Fruit fly (Drosophila melanogaster): ENCODE results near the gene CG45012.

DNA sequence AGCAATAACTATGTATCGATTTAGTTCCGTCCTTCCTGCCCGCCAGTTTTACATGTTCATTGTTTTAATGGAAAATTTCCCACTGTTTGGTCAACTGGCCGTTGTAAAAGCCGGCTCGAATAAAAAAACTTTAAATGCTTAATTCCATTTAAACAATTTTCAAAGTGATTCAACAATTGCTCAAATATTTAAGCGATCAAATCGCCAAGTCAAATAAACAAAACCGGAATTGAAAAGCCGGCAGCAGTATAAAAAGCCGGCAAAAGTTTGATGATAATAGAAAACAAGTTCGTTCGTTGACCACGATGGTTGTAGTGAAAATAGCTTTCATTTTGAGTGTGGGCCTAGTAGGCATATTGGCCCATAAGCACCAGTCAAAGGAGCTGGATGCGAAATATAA is 12.5 kb downstream of the CG45012 start, which contains the start of gene Mal-B1:
- TF ChIP-seq Mnt (GFP tag; optimal IDR thresholded peaks at IDR 0.05) (no peak), cic (GFP tag; optimal IDR thresholded peaks at IDR 0.05) (no peak), CG7101 (tag; optimal IDR thresholded peaks at IDR 0.05) (no peak), cnc (optimal IDR thresholded peaks at IDR 0.05) (no peak), CG11617 (GFP tag; optimal IDR thresholded peaks at IDR 0.05) (no peak), bab1 (GFP tag; optimal IDR thresholded peaks at IDR 0.05) (no peak), CG14711 (tag; optimal IDR thresholded peaks at IDR 0.05) (no peak), Clk (GFP tag; optimal IDR thresholded peaks at IDR 0.05) (no peak), Crg-1 (GFP tag; optimal IDR thresholded peaks at IDR 0.05) (no peak), kay (GFP tag; ENCODE audit: borderline replicate concordance) (no peak), CG5204 (GFP tag; optimal IDR thresholded peaks at IDR 0.05) (no peak), CG33017 (tag; optimal IDR thresholded peaks at IDR 0.05) (no peak), pad (GFP tag; optimal IDR thresholded peaks at IDR 0.05) (no peak), CG7045 (GFP tag; optimal IDR thresholded peaks at IDR 0.05) (no peak)
